Worm (Caenorhabditis elegans) whole organism, L3 larva: ENCODE measurements around the gene ufd-2.
A peak's percentile ranks its signal among the peaks of the same experiment; 100 is the strongest.

ENCODE experiments used
- R02D3.7 ChIP-seq: fragments of 150-350 bp; optimal IDR thresholded peaks from 2 replicates; lab custom pipeline; 2014; ENCODE audit warnings: missing biosample characterization, missing genetic modification characterization
- ZK546.5 ChIP-seq: sonication (generic microtip); optimal IDR thresholded peaks from 2 replicates; lab custom pipeline; 2017; ENCODE audit warnings: missing biosample characterization, missing genetic modification characterization
- aly-2 ChIP-seq: fragments of 150-350 bp; optimal IDR thresholded peaks from 2 replicates; lab custom pipeline; 2014; ENCODE audit warnings: missing biosample characterization, missing genetic modification characterization
- ama-1 ChIP-seq: fragments of 150-350 bp; optimal IDR thresholded peaks from 2 replicates; lab custom pipeline; 2018
- ceh-16 ChIP-seq: sonication (generic microtip); optimal IDR thresholded peaks from 2 replicates; lab custom pipeline; 2017; ENCODE audit warnings: missing biosample characterization, missing genetic modification characterization
- ceh-28 ChIP-seq: fragments of 150-350 bp; optimal IDR thresholded peaks from 2 replicates; lab custom pipeline; 2014; ENCODE audit warnings: missing biosample characterization, missing genetic modification reagents, missing genetic modification characterization
- ceh-9 ChIP-seq: sonication (generic microtip); optimal IDR thresholded peaks from 2 replicates; lab custom pipeline; 2018; ENCODE audit warnings: missing biosample characterization, missing genetic modification characterization
- egl-27 ChIP-seq: sonication (generic microtip); optimal IDR thresholded peaks from 4 replicates; lab custom pipeline; 2017; ENCODE audit warnings: missing biosample characterization, missing genetic modification reagents, missing genetic modification characterization
- egl-5 ChIP-seq: fragments of 150-350 bp; optimal IDR thresholded peaks from 2 replicates; lab custom pipeline; 2017; ENCODE audit warnings: missing biosample characterization, missing genetic modification reagents, missing genetic modification characterization, inconsistent platforms
- elt-2 ChIP-seq: sonication (generic microtip); optimal IDR thresholded peaks from 2 replicates; lab custom pipeline; 2016; ENCODE audit warnings: missing genetic modification reagents, mild to moderate bottlenecking, missing genetic modification characterization, missing compliant biosample characterization
- elt-3 ChIP-seq, 3 experiments: fragments of 150-350 bp in 1 of 3; sonication (generic microtip) in 2 of 3; optimal IDR thresholded peaks; 2 replicates in 2 of 3; 4 replicates in 1 of 3; lab custom pipeline; 2014 to 2017; ENCODE audit warnings: missing biosample characterization in 3 of 3, missing genetic modification characterization in 3 of 3
- fos-1 ChIP-seq: fragments of 150-350 bp; optimal IDR thresholded peaks from 2 replicates; lab custom pipeline; 2014; ENCODE audit warnings: missing biosample characterization, missing genetic modification characterization
- hmg-11 ChIP-seq: sonication (generic microtip); optimal IDR thresholded peaks from 2 replicates; lab custom pipeline; 2016; ENCODE audit warnings: missing genetic modification characterization, missing compliant biosample characterization
- jun-1 ChIP-seq: fragments of 150-350 bp; optimal IDR thresholded peaks from 2 replicates; lab custom pipeline; 2014; ENCODE audit warnings: missing biosample characterization, missing genetic modification reagents, missing genetic modification characterization
- lin-15B ChIP-seq: fragments of 150-350 bp; optimal IDR thresholded peaks from 2 replicates; lab custom pipeline; 2014; ENCODE audit warnings: missing biosample characterization, missing genetic modification characterization
- lin-39 ChIP-seq: fragments of 150-350 bp; optimal IDR thresholded peaks from 2 replicates; lab custom pipeline; 2018; ENCODE audit warnings: missing biosample characterization, missing genetic modification reagents, missing genetic modification characterization
- lsy-12 ChIP-seq: sonication (generic microtip); optimal IDR thresholded peaks from 2 replicates; lab custom pipeline; 2016; ENCODE audit warnings: mild to moderate bottlenecking, missing genetic modification characterization, missing compliant biosample characterization
- nfya-1 ChIP-seq: sonication (generic microtip); optimal IDR thresholded peaks from 2 replicates; lab custom pipeline; 2017; ENCODE audit warnings: missing genetic modification characterization, mild to moderate bottlenecking, missing compliant biosample characterization, antibody characterized with exemption, moderate library complexity; ENCODE audit not compliant: insufficient read depth
- nhr-11 ChIP-seq: fragments of 150-350 bp; optimal IDR thresholded peaks from 2 replicates; lab custom pipeline; 2014; ENCODE audit warnings: missing biosample characterization, missing genetic modification characterization
- nhr-23 ChIP-seq: fragments of 150-350 bp; optimal IDR thresholded peaks from 2 replicates; lab custom pipeline; 2014; ENCODE audit warnings: missing biosample characterization, missing genetic modification reagents, missing genetic modification characterization
- nhr-25 ChIP-seq: sonication (generic microtip); optimal IDR thresholded peaks from 2 replicates; lab custom pipeline; 2017; ENCODE audit warnings: missing biosample characterization, missing genetic modification characterization
- nhr-28 ChIP-seq: fragments of 150-350 bp; optimal IDR thresholded peaks from 2 replicates; lab custom pipeline; 2014; ENCODE audit warnings: missing biosample characterization, missing genetic modification characterization
- nhr-43 ChIP-seq: sonication (generic microtip); optimal IDR thresholded peaks from 2 replicates; lab custom pipeline; 2016; ENCODE audit warnings: mild to moderate bottlenecking, missing genetic modification characterization, missing compliant biosample characterization; ENCODE audit not compliant: poor library complexity, severe bottlenecking
- nhr-67 ChIP-seq: fragments of 150-350 bp; optimal IDR thresholded peaks from 2 replicates; lab custom pipeline; 2014; ENCODE audit warnings: missing biosample characterization, missing genetic modification characterization
- nhr-77 ChIP-seq: fragments of 150-350 bp; optimal IDR thresholded peaks from 2 replicates; lab custom pipeline; 2014; ENCODE audit warnings: missing biosample characterization, missing genetic modification characterization
- pha-4 ChIP-seq: fragments of 150-350 bp; optimal IDR thresholded peaks from 2 replicates; lab custom pipeline; 2014; ENCODE audit warnings: missing biosample characterization, missing genetic modification reagents, missing genetic modification characterization
- pqm-1 ChIP-seq: fragments of 150-350 bp; optimal IDR thresholded peaks from 2 replicates; lab custom pipeline; 2017; ENCODE audit warnings: missing biosample characterization, missing genetic modification characterization, inconsistent platforms
- skn-1 ChIP-seq: fragments of 150-350 bp; optimal IDR thresholded peaks from 2 replicates; lab custom pipeline; 2014; ENCODE audit warnings: missing biosample characterization, missing genetic modification characterization
- snpc-4 ChIP-seq: fragments of 150-350 bp; optimal IDR thresholded peaks from 2 replicates; lab custom pipeline; 2014; ENCODE audit warnings: missing biosample characterization, missing genetic modification characterization
- tbx-2 ChIP-seq: sonication (generic microtip); optimal IDR thresholded peaks from 2 replicates; lab custom pipeline; 2016; ENCODE audit warnings: mild to moderate bottlenecking, missing genetic modification characterization, missing compliant biosample characterization
- unc-39 ChIP-seq: sonication (generic microtip); optimal IDR thresholded peaks from 4 replicates; lab custom pipeline; 2017; ENCODE audit warnings: missing biosample characterization, missing genetic modification characterization
- unc-62 ChIP-seq: fragments of 150-350 bp; sonication (generic microtip); optimal IDR thresholded peaks from 4 replicates; lab custom pipeline; 2014; ENCODE audit warnings: missing biosample characterization, missing genetic modification reagents, missing genetic modification characterization
- zag-1 ChIP-seq: fragments of 150-350 bp; optimal IDR thresholded peaks from 2 replicates; lab custom pipeline; 2014; ENCODE audit warnings: missing biosample characterization, missing genetic modification characterization
- ztf-11 ChIP-seq: fragments of 150-350 bp; optimal IDR thresholded peaks from 2 replicates; lab custom pipeline; 2014; ENCODE audit warnings: missing biosample characterization, missing genetic modification characterization
- ztf-4 ChIP-seq: fragments of 150-350 bp; optimal IDR thresholded peaks from 2 replicates; lab custom pipeline; 2014; ENCODE audit warnings: missing biosample characterization, missing genetic modification characterization

Gene ufd-2

ce11 chrII:8073222-8073621 lies 10.7 kb downstream of the ufd-2 start, which contains the start of gene gpcp-2:
gpcp-2 (minus strand) TSS chrII:8073374.
- TF ChIP-seq elt-2 (tag; lab: Kevin White, UChicago) (peak; percentile 82), nhr-67 (tag; lab: Kevin White, UChicago) (no peak), pqm-1 (peak; percentile 32)

DNA sequence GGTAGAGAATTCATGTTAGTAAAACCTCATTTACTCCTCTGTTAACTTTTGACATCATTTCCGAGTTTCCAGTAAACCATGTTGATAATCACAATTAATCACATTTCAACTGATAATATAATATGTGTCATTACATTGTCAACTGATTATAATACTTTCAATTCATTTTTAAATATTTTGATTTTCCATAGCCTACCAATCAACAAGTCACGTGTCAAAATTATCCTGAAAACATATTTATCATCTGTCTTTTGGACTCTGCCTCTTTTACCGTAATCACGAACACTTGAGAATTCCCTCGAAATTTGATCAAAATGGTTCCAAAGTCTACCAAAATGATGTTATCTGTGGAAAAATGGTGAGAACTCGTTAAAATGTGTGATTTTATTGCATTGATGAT lies 11.5 kb downstream of the ufd-2 start:
- TF ChIP-seq pqm-1, result peak; percentile 72
- no peak for TF ChIP-seq nhr-11
- peak; percentile 79 for TF ChIP-seq elt-2 (tag; lab: Kevin White, UChicago)

DNA sequence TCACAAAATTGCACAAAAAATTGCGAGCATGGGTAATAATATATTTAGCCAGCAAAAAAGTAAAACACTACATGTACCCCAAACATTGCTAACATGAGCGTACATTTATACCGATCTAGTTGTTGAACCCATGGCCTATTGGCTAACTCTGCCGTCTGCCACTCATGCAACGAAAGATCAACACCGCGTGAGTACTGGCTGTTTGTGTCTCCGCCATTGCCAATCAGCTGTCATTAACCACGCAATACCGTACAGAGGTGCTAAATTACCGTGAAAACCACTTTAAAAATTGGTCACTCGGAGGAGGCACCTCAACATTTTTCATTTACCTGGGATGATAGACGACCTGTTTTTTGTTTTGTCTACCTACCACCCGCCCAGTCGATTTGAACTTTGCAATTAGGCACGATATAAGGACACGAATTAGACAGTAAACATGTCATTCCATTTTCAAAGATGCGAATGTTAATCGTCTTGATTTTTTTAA lies 12.8 kb downstream of the ufd-2 start, which contains the start of gene K02C4.2:
K02C4.2 (plus strand) TSS at position 437 of the 487 bp plus-strand sequence.
- TF ChIP-seq R02D3.7 (tag; lab: Kevin White, UChicago), result peak; percentile 6
- TF ChIP-seq hmg-11 (tag; lab: Kevin White, UChicago), result peak; percentile 35
- peak; percentile 82 for TF ChIP-seq pha-4 (tag; lab: Kevin White, UChicago)
- peak; percentile 58 for TF ChIP-seq jun-1 (tag; lab: Kevin White, UChicago)
- peak; percentile 51 for TF ChIP-seq ztf-4
- no peak for TF ChIP-seq unc-39 (tag; lab: Kevin White, UChicago)
- TF ChIP-seq ztf-11 (tag; lab: Kevin White, UChicago), result no peak
- TF ChIP-seq lin-39 (tag; lab: Kevin White, UChicago), result peak; percentile 85
- peak; percentile 85 for TF ChIP-seq nhr-25 (tag; lab: Kevin White, UChicago)
- peak; percentile 36 for TF ChIP-seq lin-15B (tag; lab: Kevin White, UChicago)
- TF ChIP-seq skn-1 (tag; lab: Kevin White, UChicago), result peak; percentile 44
- TF ChIP-seq lsy-12, result peak; percentile 86
- TF ChIP-seq elt-2 (tag; lab: Kevin White, UChicago), result peak; percentile 76
- no peak for TF ChIP-seq snpc-4 (tag; lab: Kevin White, UChicago)
- TF ChIP-seq fos-1 (tag; lab: Kevin White, UChicago), result no peak
- TF ChIP-seq egl-27, result peak; percentile 86
- peak; percentile 73 for TF ChIP-seq nfya-1 (tag; lab: Kevin White, UChicago)
- no peak for TF ChIP-seq aly-2 (tag; lab: Kevin White, UChicago)
- no peak for TF ChIP-seq ZK546.5 (tag; lab: Kevin White, UChicago)
- TF ChIP-seq nhr-23, result peak; percentile 55
- TF ChIP-seq tbx-2 (tag; lab: Kevin White, UChicago), result peak; percentile 60
- TF ChIP-seq nhr-77 (tag; lab: Kevin White, UChicago), result peak; percentile 52
- peak; percentile 55 for TF ChIP-seq pqm-1
- TF ChIP-seq ceh-16 (tag; lab: Kevin White, UChicago), result peak; percentile 38
- peak in 2 of 3 experiments; percentile 18 to 56 for TF ChIP-seq elt-3 (tag; optimal IDR thresholded peaks at IDR 0.05; lab: Kevin White, UChicago)
- peak; percentile 61 for TF ChIP-seq nhr-43 (tag; lab: Kevin White, UChicago)
- peak; percentile 67 for TF ChIP-seq egl-5 (tag; lab: Kevin White, UChicago)
- TF ChIP-seq ama-1 (lab: Kevin White, UChicago), result peak; percentile 43
- TF ChIP-seq, all 47 proteins: peak for 22

ce11 chrII:8078041-8078440 lies 15.5 kb downstream of the ufd-2 start, which contains the start of gene K02C4.5:
K02C4.5 (plus strand) TSS chrII:8078435.
- TF ChIP-seq nhr-28 (tag; lab: Kevin White, UChicago) (no peak), zag-1 (tag; lab: Kevin White, UChicago) (no peak), ztf-4 (no peak), nhr-67 (tag; lab: Kevin White, UChicago) (no peak), hmg-11 (tag; lab: Kevin White, UChicago) (no peak), jun-1 (tag; lab: Kevin White, UChicago) (peak; percentile 27), skn-1 (tag; lab: Kevin White, UChicago) (peak; percentile 24), ceh-28 (tag; lab: Kevin White, UChicago) (peak; percentile 64), ama-1 (lab: Kevin White, UChicago) (no peak), nhr-11 (no peak), ceh-16 (tag; lab: Kevin White, UChicago) (no peak), pha-4 (tag; lab: Kevin White, UChicago) (peak; percentile 12), unc-62 (no peak), lin-15B (tag; lab: Kevin White, UChicago) (no peak), pqm-1 (peak; percentile 63), ceh-9 (tag; lab: Kevin White, UChicago) (no peak), elt-2 (tag; lab: Kevin White, UChicago) (peak; percentile 83), nhr-23 (peak; percentile 67), nhr-25 (tag; lab: Kevin White, UChicago) (peak; percentile 11)
